Worm (Caenorhabditis elegans) whole organism, L2 larva: ENCODE measurements around the gene moc-1.

Experiments
- C34F6.9 ChIP-seq: fragments of 150-350 bp; optimal IDR thresholded peaks from 2 replicates; lab custom pipeline; 2014; ENCODE audit warnings: missing biosample characterization, missing genetic modification characterization
- F13H6.1 ChIP-seq: sonication (generic microtip); optimal IDR thresholded peaks from 2 replicates; lab custom pipeline; 2016; ENCODE audit warnings: missing genetic modification characterization, missing compliant biosample characterization
- R02D3.7 ChIP-seq: fragments of 150-350 bp; optimal IDR thresholded peaks from 2 replicates; lab custom pipeline; 2014; ENCODE audit warnings: missing biosample characterization, missing genetic modification characterization
- Y55F3AM.14 ChIP-seq: fragments of 200-800 bp; sonication (Bioruptor generic); optimal IDR thresholded peaks from 2 replicates; lab custom pipeline; 2018; ENCODE audit warnings: mild to moderate bottlenecking, missing genetic modification characterization, missing compliant biosample characterization
- ZK546.5 ChIP-seq: sonication (generic microtip); optimal IDR thresholded peaks from 2 replicates; lab custom pipeline; 2017; ENCODE audit warnings: missing biosample characterization, missing genetic modification characterization
- alr-1 ChIP-seq: fragments of 150-350 bp; optimal IDR thresholded peaks from 2 replicates; lab custom pipeline; 2014; ENCODE audit warnings: missing biosample characterization, missing genetic modification characterization
- aly-2 ChIP-seq: fragments of 150-350 bp; optimal IDR thresholded peaks from 2 replicates; lab custom pipeline; 2014; ENCODE audit warnings: missing biosample characterization, missing genetic modification characterization
- ama-1 ChIP-seq: fragments of 150-350 bp; optimal IDR thresholded peaks from 2 replicates; lab custom pipeline; 2018; ENCODE audit warnings: inconsistent platforms
- blmp-1 ChIP-seq: sonication (generic microtip); optimal IDR thresholded peaks from 2 replicates; lab custom pipeline; 2017; ENCODE audit warnings: missing genetic modification characterization, mild to moderate bottlenecking, missing compliant biosample characterization, antibody characterized with exemption, moderate library complexity; ENCODE audit not compliant: insufficient read depth
- ceh-16 ChIP-seq: fragments of 150-350 bp; optimal IDR thresholded peaks from 2 replicates; lab custom pipeline; 2014; ENCODE audit warnings: missing biosample characterization, missing genetic modification characterization
- ceh-82 ChIP-seq: fragments of 150-350 bp; optimal IDR thresholded peaks from 2 replicates; lab custom pipeline; 2014; ENCODE audit warnings: missing biosample characterization, missing genetic modification characterization
- crh-2 ChIP-seq: sonication (generic microtip); optimal IDR thresholded peaks from 2 replicates; lab custom pipeline; 2017; ENCODE audit warnings: missing biosample characterization, missing genetic modification characterization
- egl-27 ChIP-seq: sonication (generic microtip); optimal IDR thresholded peaks from 3 replicates; lab custom pipeline; 2017; ENCODE audit warnings: missing biosample characterization, missing genetic modification reagents, missing genetic modification characterization
- elt-1 ChIP-seq: fragments of 150-350 bp; optimal IDR thresholded peaks from 2 replicates; lab custom pipeline; 2014; ENCODE audit warnings: missing biosample characterization, missing genetic modification characterization
- elt-3 ChIP-seq: sonication (generic microtip); optimal IDR thresholded peaks from 2 replicates; lab custom pipeline; 2017; ENCODE audit warnings: missing biosample characterization, missing genetic modification characterization
- fos-1 ChIP-seq: fragments of 150-350 bp; optimal IDR thresholded peaks from 2 replicates; lab custom pipeline; 2014; ENCODE audit warnings: missing biosample characterization, missing genetic modification characterization
- lin-11 ChIP-seq: fragments of 150-350 bp; sonication (generic microtip); optimal IDR thresholded peaks from 2 replicates; lab custom pipeline; 2014; ENCODE audit warnings: missing biosample characterization, missing genetic modification characterization, inconsistent platforms, mixed read lengths
- lin-13 ChIP-seq: fragments of 150-350 bp; optimal IDR thresholded peaks from 2 replicates; lab custom pipeline; 2014; ENCODE audit warnings: missing biosample characterization, missing genetic modification reagents, missing genetic modification characterization
- lin-39 ChIP-seq: fragments of 150-350 bp; optimal IDR thresholded peaks from 2 replicates; lab custom pipeline; 2014; ENCODE audit warnings: missing biosample characterization, missing genetic modification reagents, missing genetic modification characterization
- lsy-2 ChIP-seq, 2 experiments: fragments of 150-350 bp in 1 of 2; sonication (generic microtip) in 1 of 2; optimal IDR thresholded peaks; 2 replicates each; lab custom pipeline; 2014 to 2017; ENCODE audit warnings: missing biosample characterization in 2 of 2, missing genetic modification characterization in 2 of 2
- mab-5 ChIP-seq: fragments of 150-350 bp; optimal IDR thresholded peaks from 2 replicates; lab custom pipeline; 2014; ENCODE audit warnings: missing biosample characterization, missing genetic modification characterization
- mbf-1 ChIP-seq: sonication (generic microtip); optimal IDR thresholded peaks from 2 replicates; lab custom pipeline; 2017; ENCODE audit warnings: missing biosample characterization, missing genetic modification characterization
- mdl-1 ChIP-seq, 2 experiments: fragments of 150-350 bp in 1 of 2; sonication (generic microtip) in 1 of 2; optimal IDR thresholded peaks; 2 replicates each; lab custom pipeline; 2017; ENCODE audit warnings: missing biosample characterization in 2 of 2, missing genetic modification characterization in 2 of 2
- nhr-10 ChIP-seq: sonication (generic microtip); optimal IDR thresholded peaks from 2 replicates; lab custom pipeline; 2017; ENCODE audit warnings: missing biosample characterization, missing genetic modification characterization
- nhr-11 ChIP-seq: fragments of 150-350 bp; optimal IDR thresholded peaks from 2 replicates; lab custom pipeline; 2014; ENCODE audit warnings: missing biosample characterization, missing genetic modification characterization
- nhr-129 ChIP-seq: fragments of 150-350 bp; optimal IDR thresholded peaks from 2 replicates; lab custom pipeline; 2014; ENCODE audit warnings: missing biosample characterization, missing genetic modification characterization
- nhr-21 ChIP-seq: fragments of 150-350 bp; optimal IDR thresholded peaks from 2 replicates; lab custom pipeline; 2014; ENCODE audit warnings: missing biosample characterization, missing genetic modification characterization
- nhr-23 ChIP-seq: fragments of 150-350 bp; optimal IDR thresholded peaks from 2 replicates; lab custom pipeline; 2014; ENCODE audit warnings: missing biosample characterization, missing genetic modification reagents, missing genetic modification characterization
- nhr-25 ChIP-seq: fragments of 150-350 bp; sonication (generic microtip); optimal IDR thresholded peaks from 3 replicates; lab custom pipeline; 2014; ENCODE audit warnings: missing biosample characterization, missing genetic modification characterization
- nhr-6 ChIP-seq: fragments of 150-350 bp; optimal IDR thresholded peaks from 2 replicates; lab custom pipeline; 2014; ENCODE audit warnings: missing biosample characterization, missing genetic modification characterization
- nhr-77 ChIP-seq: fragments of 150-350 bp; optimal IDR thresholded peaks from 2 replicates; lab custom pipeline; 2014; ENCODE audit warnings: missing biosample characterization, missing genetic modification characterization
- peb-1 ChIP-seq: fragments of 150-350 bp; optimal IDR thresholded peaks from 2 replicates; lab custom pipeline; 2014; ENCODE audit warnings: missing biosample characterization, missing genetic modification characterization
- sem-4 ChIP-seq: fragments of 150-350 bp; optimal IDR thresholded peaks from 2 replicates; lab custom pipeline; 2014; ENCODE audit warnings: missing biosample characterization, missing genetic modification reagents, missing genetic modification characterization
- skn-1 ChIP-seq: sonication (generic microtip); optimal IDR thresholded peaks from 2 replicates; lab custom pipeline; 2017; ENCODE audit warnings: missing biosample characterization, missing genetic modification characterization
- sma-3 ChIP-seq: sonication (generic microtip); optimal IDR thresholded peaks from 2 replicates; lab custom pipeline; 2016; ENCODE audit warnings: missing genetic modification reagents, missing genetic modification characterization, missing compliant biosample characterization
- sma-9 ChIP-seq, 2 experiments: fragments of 150-350 bp in 1 of 2; sonication (generic microtip) in 1 of 2; optimal IDR thresholded peaks; 2 replicates each; lab custom pipeline; 2014 to 2016; ENCODE audit warnings: missing genetic modification characterization in 2 of 2, mild to moderate bottlenecking in 1 of 2, missing biosample characterization in 1 of 2, missing compliant biosample characterization in 1 of 2, missing genetic modification reagents in 1 of 2, moderate library complexity in 1 of 2
- snpc-4 ChIP-seq: fragments of 150-350 bp; optimal IDR thresholded peaks from 2 replicates; lab custom pipeline; 2014; ENCODE audit warnings: missing biosample characterization, missing genetic modification characterization
- unc-39 ChIP-seq: fragments of 150-350 bp; optimal IDR thresholded peaks from 2 replicates; lab custom pipeline; 2014; ENCODE audit warnings: missing biosample characterization, missing genetic modification characterization
- unc-55 ChIP-seq: fragments of 150-350 bp; sonication (generic microtip); optimal IDR thresholded peaks from 3 replicates; lab custom pipeline; 2014; ENCODE audit warnings: missing biosample characterization, missing genetic modification reagents, missing genetic modification characterization
- unc-62 ChIP-seq: fragments of 150-350 bp; optimal IDR thresholded peaks from 2 replicates; lab custom pipeline; 2014; ENCODE audit warnings: missing biosample characterization, missing genetic modification reagents, missing genetic modification characterization
- zag-1 ChIP-seq: fragments of 150-350 bp; optimal IDR thresholded peaks from 2 replicates; lab custom pipeline; 2014; ENCODE audit warnings: missing biosample characterization, missing genetic modification characterization
- ztf-1 ChIP-seq: fragments of 200-800 bp; sonication (Bioruptor generic); conservative IDR thresholded peaks from 2 replicates; pipeline ENCODE4 v1.3.6; 2022; ENCODE audit warnings: missing genetic modification characterization, missing compliant biosample characterization
- ztf-11 ChIP-seq: sonication (generic microtip); optimal IDR thresholded peaks from 2 replicates; lab custom pipeline; 2017; ENCODE audit warnings: missing biosample characterization, missing genetic modification characterization
- ztf-4 ChIP-seq: fragments of 150-350 bp; optimal IDR thresholded peaks from 2 replicates; lab custom pipeline; 2014; ENCODE audit warnings: missing biosample characterization, missing genetic modification characterization

The moc-1 gene

ce11 chrX:10147236-10147635 is 8.8 kb upstream of the moc-1 start:
- peak; percentile 21 for TF ChIP-seq nhr-25 (tag; lab: Kevin White, UChicago)
- TF ChIP-seq R02D3.7 (tag; lab: Kevin White, UChicago), result no peak
- TF ChIP-seq nhr-129 (tag; lab: Kevin White, UChicago), result peak; percentile 8
- TF ChIP-seq blmp-1 (tag; lab: Kevin White, UChicago), result peak; percentile 34
- no peak for TF ChIP-seq egl-27 (tag; lab: Kevin White, UChicago)
- no peak for TF ChIP-seq sma-9 (GFP tag; optimal IDR thresholded peaks at IDR 0.05; lab: Kevin White, UChicago)
- TF ChIP-seq sma-9 (tag; optimal IDR thresholded peaks at IDR 0.05; lab: Kevin White, UChicago), result no peak
- TF ChIP-seq zag-1 (tag; lab: Kevin White, UChicago), result no peak

ce11 chrX:10146592-10146991 is 8.2 kb upstream of the moc-1 start, which contains the start of gene unc-115:
Gene unc-115, plus strand, starts transcription at chrX:10146892.
- TF ChIP-seq lin-11 (tag; lab: Kevin White, UChicago), result peak; percentile 72
- no peak for TF ChIP-seq nhr-25 (tag; lab: Kevin White, UChicago)
- TF ChIP-seq sma-3 (GFP tag; lab: Kevin White, UChicago), result peak; percentile 65
- peak; percentile 79 for TF ChIP-seq nhr-129 (tag; lab: Kevin White, UChicago)
- TF ChIP-seq elt-3 (tag; lab: Kevin White, UChicago), result no peak
- no peak for TF ChIP-seq alr-1 (tag; lab: Kevin White, UChicago)
- TF ChIP-seq sma-9 (GFP tag; optimal IDR thresholded peaks at IDR 0.05; lab: Kevin White, UChicago), result peak; percentile 81
- TF ChIP-seq sma-9 (tag; optimal IDR thresholded peaks at IDR 0.05; lab: Kevin White, UChicago), result no peak
- no peak for TF ChIP-seq aly-2 (tag; lab: Kevin White, UChicago)
- TF ChIP-seq mbf-1 (tag; lab: Kevin White, UChicago), result no peak
- TF ChIP-seq nhr-6 (tag; lab: Kevin White, UChicago), result peak; percentile 34
- no peak for TF ChIP-seq skn-1
- no peak for TF ChIP-seq ama-1 (lab: Kevin White, UChicago)
- peak; percentile 86 for TF ChIP-seq peb-1 (tag; lab: Kevin White, UChicago)
- TF ChIP-seq unc-62 (GFP tag; lab: Kevin White, UChicago), result peak; percentile 55
- peak; percentile 90 for TF ChIP-seq zag-1 (tag; lab: Kevin White, UChicago)
- TF ChIP-seq Y55F3AM.14, result peak; percentile 40
- TF ChIP-seq ceh-82 (tag; lab: Kevin White, UChicago), result peak; percentile 6
- peak; percentile 28 for TF ChIP-seq ztf-11 (tag; lab: Kevin White, UChicago)
- no peak for TF ChIP-seq nhr-11 (tag; lab: Kevin White, UChicago)
- peak; percentile 69 for TF ChIP-seq C34F6.9
- TF ChIP-seq snpc-4 (tag; lab: Kevin White, UChicago), result peak; percentile 76
- TF ChIP-seq nhr-10 (tag; lab: Kevin White, UChicago), result no peak
- no peak for TF ChIP-seq ZK546.5
- peak; percentile 81 for TF ChIP-seq mab-5 (tag; lab: Kevin White, UChicago)
- no peak for TF ChIP-seq nhr-23 (tag; lab: Kevin White, UChicago)
- peak; percentile 76 for TF ChIP-seq blmp-1 (tag; lab: Kevin White, UChicago)
- peak; percentile 84 for TF ChIP-seq crh-2 (tag; lab: Kevin White, UChicago)
- TF ChIP-seq elt-1 (tag; lab: Kevin White, UChicago), result no peak
- peak; percentile 73 for TF ChIP-seq lin-39 (tag; lab: Kevin White, UChicago)
- peak; percentile 63 to 79 for TF ChIP-seq mdl-1 (tag; optimal IDR thresholded peaks at IDR 0.05; lab: Kevin White, UChicago)
- no peak for TF ChIP-seq ztf-1 (GFP tag; lab: Robert Waterston, UW)
- peak; percentile 38 for TF ChIP-seq ztf-4 (tag; lab: Kevin White, UChicago)
- TF ChIP-seq lin-13 (GFP tag; lab: Kevin White, UChicago), result peak; percentile 52
- TF ChIP-seq sem-4 (tag; lab: Kevin White, UChicago), result peak; percentile 70
- TF ChIP-seq F13H6.1 (tag; lab: Kevin White, UChicago), result peak; percentile 93
- TF ChIP-seq R02D3.7 (tag; lab: Kevin White, UChicago), result no peak
- peak; percentile 37 for TF ChIP-seq fos-1 (tag; lab: Kevin White, UChicago)
- TF ChIP-seq unc-39 (tag; lab: Kevin White, UChicago), result peak; percentile 50
- TF ChIP-seq unc-55 (GFP tag; lab: Kevin White, UChicago), result peak; percentile 92
- peak; percentile 49 to 70 for TF ChIP-seq lsy-2 (tag; optimal IDR thresholded peaks at IDR 0.05; lab: Kevin White, UChicago)
- TF ChIP-seq nhr-77 (tag; lab: Kevin White, UChicago), result no peak
- TF ChIP-seq egl-27 (tag; lab: Kevin White, UChicago), result peak; percentile 89
- TF ChIP-seq nhr-21 (tag; lab: Kevin White, UChicago), result peak; percentile 52
- TF ChIP-seq ceh-16 (tag; lab: Kevin White, UChicago), result peak; percentile 10
